Worm (Caenorhabditis elegans) whole organism, late embryonic: ENCODE results near the gene wht-2.

Source experiments
- C08G9.2 ChIP-seq: sonication (generic microtip); optimal IDR thresholded peaks from 2 replicates; lab custom pipeline; 2016; ENCODE audit warnings: mild to moderate bottlenecking, missing genetic modification characterization, moderate library complexity, missing compliant biosample characterization
- K09A11.1 ChIP-seq: sonication (generic microtip); optimal IDR thresholded peaks from 2 replicates; lab custom pipeline; 2017; ENCODE audit warnings: antibody characterized with exemption, mild to moderate bottlenecking, missing genetic modification characterization, missing compliant biosample characterization; ENCODE audit not compliant: insufficient read depth
- T23F11.4 ChIP-seq: fragments of 200-800 bp; sonication (Bioruptor generic); optimal IDR thresholded peaks from 2 replicates; lab custom pipeline; 2018; ENCODE audit warnings: mild to moderate bottlenecking, missing genetic modification characterization, missing compliant biosample characterization
- Y22D7AL.16 ChIP-seq: sonication (generic microtip); optimal IDR thresholded peaks from 2 replicates; lab custom pipeline; 2016; ENCODE audit warnings: missing genetic modification characterization, missing compliant biosample characterization
- ahr-1 ChIP-seq: sonication (generic microtip); optimal IDR thresholded peaks from 2 replicates; lab custom pipeline; 2016; ENCODE audit warnings: missing genetic modification characterization, missing compliant biosample characterization
- ama-1 ChIP-seq: fragments of 150-350 bp; optimal IDR thresholded peaks from 2 replicates; lab custom pipeline; 2014
- ceh-14 ChIP-seq: sonication (generic microtip); optimal IDR thresholded peaks from 2 replicates; lab custom pipeline; 2016; ENCODE audit warnings: missing genotype, missing genetic modification characterization, missing compliant biosample characterization
- ceh-2 ChIP-seq: sonication (generic microtip); optimal IDR thresholded peaks from 2 replicates; lab custom pipeline; 2016; ENCODE audit warnings: missing genotype, missing genetic modification characterization, missing compliant biosample characterization
- ceh-24 ChIP-seq: sonication (generic microtip); optimal IDR thresholded peaks from 2 replicates; lab custom pipeline; 2016; ENCODE audit warnings: mild to moderate bottlenecking, missing genetic modification characterization, missing compliant biosample characterization
- ceh-30 ChIP-seq: fragments of 150-350 bp; optimal IDR thresholded peaks from 2 replicates; lab custom pipeline; 2014; ENCODE audit warnings: missing biosample characterization, missing genetic modification characterization
- ceh-31 ChIP-seq: sonication (generic microtip); optimal IDR thresholded peaks from 2 replicates; lab custom pipeline; 2016; ENCODE audit warnings: missing genetic modification characterization, missing compliant biosample characterization
- ceh-48 ChIP-seq: sonication (generic microtip); optimal IDR thresholded peaks from 2 replicates; lab custom pipeline; 2016; ENCODE audit warnings: missing genetic modification characterization, inconsistent platforms, missing compliant biosample characterization
- ceh-9 ChIP-seq: sonication (generic microtip); optimal IDR thresholded peaks from 2 replicates; lab custom pipeline; 2016; ENCODE audit warnings: mild to moderate bottlenecking, missing genetic modification characterization, inconsistent platforms, missing compliant biosample characterization
- che-1 ChIP-seq: sonication (generic microtip); optimal IDR thresholded peaks from 2 replicates; lab custom pipeline; 2016; ENCODE audit warnings: mild to moderate bottlenecking, missing genetic modification characterization, missing compliant biosample characterization
- dve-1 ChIP-seq: sonication (generic microtip); optimal IDR thresholded peaks from 2 replicates; lab custom pipeline; 2017; ENCODE audit warnings: antibody characterized with exemption, mild to moderate bottlenecking, missing genetic modification characterization, missing compliant biosample characterization
- elt-2 ChIP-seq: sonication (generic microtip); optimal IDR thresholded peaks from 2 replicates; lab custom pipeline; 2016; ENCODE audit warnings: missing genetic modification reagents, missing genetic modification characterization, missing compliant biosample characterization
- ets-4 ChIP-seq: sonication (generic microtip); optimal IDR thresholded peaks from 2 replicates; lab custom pipeline; 2016; ENCODE audit warnings: missing genetic modification characterization, missing compliant biosample characterization
- eyg-1 ChIP-seq: sonication (generic microtip); optimal IDR thresholded peaks from 2 replicates; lab custom pipeline; 2016; ENCODE audit warnings: missing genotype, missing genetic modification characterization, missing compliant biosample characterization
- fkh-10 ChIP-seq: fragments of 150-350 bp; optimal IDR thresholded peaks from 2 replicates; lab custom pipeline; 2014; ENCODE audit warnings: missing biosample characterization, missing genetic modification reagents, missing genetic modification characterization
- fkh-6 ChIP-seq: sonication (generic microtip); optimal IDR thresholded peaks from 2 replicates; lab custom pipeline; 2016; ENCODE audit warnings: missing genetic modification characterization, missing compliant biosample characterization
- gmeb-2 ChIP-seq: sonication (generic microtip); optimal IDR thresholded peaks from 2 replicates; lab custom pipeline; 2016; ENCODE audit warnings: missing genetic modification characterization, inconsistent platforms, missing compliant biosample characterization
- hlh-13 ChIP-seq: fragments of 200-800 bp; sonication (Bioruptor generic); optimal IDR thresholded peaks from 2 replicates; lab custom pipeline; 2018; ENCODE audit warnings: mild to moderate bottlenecking, missing genetic modification characterization, missing compliant biosample characterization
- hlh-30 ChIP-seq: sonication (generic microtip); optimal IDR thresholded peaks from 2 replicates; lab custom pipeline; 2017; ENCODE audit warnings: antibody characterized with exemption, missing genetic modification characterization, missing compliant biosample characterization; ENCODE audit not compliant: insufficient read depth
- hlh-6 ChIP-seq: sonication (generic microtip); optimal IDR thresholded peaks from 2 replicates; lab custom pipeline; 2016; ENCODE audit warnings: missing genotype, missing genetic modification characterization, missing compliant biosample characterization
- hlh-8 ChIP-seq: sonication (generic microtip); optimal IDR thresholded peaks from 2 replicates; lab custom pipeline; 2016; ENCODE audit warnings: missing genotype, missing genetic modification characterization, missing compliant biosample characterization
- lin-11 ChIP-seq: fragments of 200-800 bp; sonication (Bioruptor generic); optimal IDR thresholded peaks from 2 replicates; lab custom pipeline; 2018; ENCODE audit warnings: mild to moderate bottlenecking, missing genetic modification characterization, missing compliant biosample characterization
- mec-3 ChIP-seq: sonication (generic microtip); optimal IDR thresholded peaks from 2 replicates; lab custom pipeline; 2016; ENCODE audit warnings: borderline replicate concordance, missing genetic modification characterization, missing compliant biosample characterization
- nfya-1 ChIP-seq: sonication (generic microtip); optimal IDR thresholded peaks from 2 replicates; lab custom pipeline; 2017; ENCODE audit warnings: missing genetic modification characterization, mild to moderate bottlenecking, missing compliant biosample characterization, antibody characterized with exemption, moderate library complexity
- nhr-11 ChIP-seq: fragments of 150-350 bp; optimal IDR thresholded peaks from 2 replicates; lab custom pipeline; 2014; ENCODE audit warnings: missing biosample characterization, missing genetic modification characterization
- nhr-232 ChIP-seq: sonication (generic microtip); optimal IDR thresholded peaks from 2 replicates; lab custom pipeline; 2016; ENCODE audit warnings: missing genetic modification characterization, missing compliant biosample characterization
- npax-4 ChIP-seq: sonication (generic microtip); optimal IDR thresholded peaks from 2 replicates; lab custom pipeline; 2016; ENCODE audit warnings: missing genetic modification characterization, missing compliant biosample characterization
- pag-3 ChIP-seq: sonication (generic microtip); optimal IDR thresholded peaks from 2 replicates; lab custom pipeline; 2016; ENCODE audit warnings: missing compliant biosample characterization, missing genetic modification characterization, borderline replicate concordance
- pat-9 ChIP-seq: fragments of 200-800 bp; sonication (Bioruptor generic); optimal IDR thresholded peaks from 2 replicates; lab custom pipeline; 2018; ENCODE audit warnings: mild to moderate bottlenecking, missing genetic modification characterization, moderate library complexity, missing compliant biosample characterization
- pax-1 ChIP-seq: fragments of 150-350 bp; optimal IDR thresholded peaks from 2 replicates; lab custom pipeline; 2014; ENCODE audit warnings: missing biosample characterization, missing genetic modification characterization
- pha-2 ChIP-seq: sonication (generic microtip); optimal IDR thresholded peaks from 2 replicates; lab custom pipeline; 2017; ENCODE audit warnings: mild to moderate bottlenecking, missing genetic modification characterization, missing compliant biosample characterization
- sdc-2 ChIP-seq: sonication (generic microtip); optimal IDR thresholded peaks from 2 replicates; lab custom pipeline; 2016; ENCODE audit warnings: missing genotype, missing genetic modification characterization, missing compliant biosample characterization
- sox-4 ChIP-seq: sonication (generic microtip); optimal IDR thresholded peaks from 2 replicates; lab custom pipeline; 2017; ENCODE audit warnings: mild to moderate bottlenecking, missing genetic modification characterization, inconsistent platforms, missing compliant biosample characterization
- tbx-7 ChIP-seq: sonication (generic microtip); optimal IDR thresholded peaks from 2 replicates; lab custom pipeline; 2016; ENCODE audit warnings: missing genotype, missing genetic modification characterization, missing compliant biosample characterization
- ttx-3 ChIP-seq: sonication (generic microtip); optimal IDR thresholded peaks from 2 replicates; lab custom pipeline; 2016; ENCODE audit warnings: missing genetic modification reagents, missing genetic modification characterization, missing compliant biosample characterization
- unc-42 ChIP-seq: sonication (generic microtip); optimal IDR thresholded peaks from 2 replicates; lab custom pipeline; 2016; ENCODE audit warnings: missing genotype, missing genetic modification characterization, missing compliant biosample characterization
- unc-86 ChIP-seq: sonication (generic microtip); optimal IDR thresholded peaks from 2 replicates; lab custom pipeline; 2016; ENCODE audit warnings: missing genetic modification characterization, missing compliant biosample characterization
- zip-5 ChIP-seq: sonication (generic microtip); optimal IDR thresholded peaks from 2 replicates; lab custom pipeline; 2016; ENCODE audit warnings: missing genetic modification characterization, missing compliant biosample characterization

wht-2 gene

ce11 chrIV:11474067-11474466 lies 3.8 kb downstream of the wht-2 start (continued):
- TF ChIP-seq ama-1 (lab: Kevin White, UChicago) (peak; percentile 20), eyg-1 (tag; lab: Kevin White, UChicago) (peak; percentile 87), ceh-30 (peak; percentile 77), ceh-2 (tag; lab: Kevin White, UChicago) (peak; percentile 90), che-1 (tag; lab: Kevin White, UChicago) (peak; percentile 94), hlh-30 (tag; lab: Kevin White, UChicago) (peak; percentile 55), nhr-11 (tag; lab: Kevin White, UChicago) (no peak), mec-3 (peak; percentile 70), K09A11.1 (peak; percentile 55), pha-2 (tag; lab: Kevin White, UChicago) (peak; percentile 91), C08G9.2 (peak; percentile 83), T23F11.4 (peak; percentile 97), hlh-6 (peak; percentile 94), nhr-232 (tag; lab: Kevin White, UChicago) (peak; percentile 95), ets-4 (tag; lab: Kevin White, UChicago) (peak; percentile 79), hlh-8 (tag; lab: Kevin White, UChicago) (peak; percentile 81), hlh-13 (peak; percentile 98), ceh-31 (tag; lab: Kevin White, UChicago) (peak; percentile 80), pag-3 (tag; lab: Kevin White, UChicago) (peak; percentile 68), nfya-1 (tag; lab: Kevin White, UChicago) (peak; percentile 62)

ce11 chrIV:11475080-11475479 lies 4.8 kb downstream of the wht-2 start:
- TF ChIP-seq ahr-1: no peak
- TF ChIP-seq npax-4: no peak
- no peak for TF ChIP-seq che-1 (tag; lab: Kevin White, UChicago)
- no peak for TF ChIP-seq lin-11 (tag; lab: Kevin White, UChicago)
- no peak for TF ChIP-seq hlh-13
- TF ChIP-seq unc-86 (tag; lab: Kevin White, UChicago): no peak
- TF ChIP-seq pat-9: no peak
- no peak for TF ChIP-seq sdc-2 (tag; lab: Kevin White, UChicago)
- TF ChIP-seq hlh-30 (tag; lab: Kevin White, UChicago): no peak
- TF ChIP-seq ceh-30: no peak
- no peak for TF ChIP-seq fkh-6 (tag; lab: Kevin White, UChicago)
- no peak for TF ChIP-seq ceh-48 (tag; lab: Kevin White, UChicago)
- no peak for TF ChIP-seq sox-4
- no peak for TF ChIP-seq ceh-14 (tag; lab: Kevin White, UChicago)
- TF ChIP-seq hlh-6: no peak
- TF ChIP-seq fkh-10 (GFP tag; lab: Kevin White, UChicago): no peak
- TF ChIP-seq pax-1 (tag; lab: Kevin White, UChicago): no peak
- TF ChIP-seq C08G9.2: no peak
- no peak for TF ChIP-seq ceh-24
- TF ChIP-seq T23F11.4: no peak

- TF ChIP-seq tbx-7 (tag; lab: Kevin White, UChicago) (no peak), unc-42 (no peak), gmeb-2 (tag; lab: Kevin White, UChicago) (no peak), pag-3 (tag; lab: Kevin White, UChicago) (no peak), ceh-9 (tag; lab: Kevin White, UChicago) (no peak), zip-5 (tag; lab: Kevin White, UChicago) (no peak), ttx-3 (tag; lab: Kevin White, UChicago) (no peak), Y22D7AL.16 (tag; lab: Kevin White, UChicago) (no peak), elt-2 (tag; lab: Kevin White, UChicago) (no peak), fkh-6 (tag; lab: Kevin White, UChicago) (no peak), dve-1 (tag; lab: Kevin White, UChicago) (no peak)
Measured at ce11 chrIV:11479095-11479494, 8.9 kb downstream of the wht-2 start, which contains the start of gene catp-8. TSS of gene catp-8 (minus strand) at chrIV:11479251.
